Worm (Caenorhabditis elegans) whole organism, L1 larva: ENCODE results near the gene nhr-154.
A peak's percentile ranks its signal among the peaks of the same experiment; 100 is the strongest.

Experiments
- C16A3.4 ChIP-seq: fragments of 150-350 bp; optimal IDR thresholded peaks from 2 replicates; lab custom pipeline; 2014; ENCODE audit warnings: missing biosample characterization, missing genetic modification characterization
- Y116A8C.19 ChIP-seq: sonication (generic microtip); optimal IDR thresholded peaks from 2 replicates; lab custom pipeline; 2016; ENCODE audit warnings: missing compliant biosample characterization, missing genetic modification characterization, borderline replicate concordance
- blmp-1 ChIP-seq: fragments of 150-350 bp; optimal IDR thresholded peaks from 2 replicates; lab custom pipeline; 2014; ENCODE audit warnings: missing biosample characterization, missing genetic modification characterization
- ceh-82 ChIP-seq, 3 experiments: fragments of 150-350 bp in 1 of 3; sonication (generic microtip) in 2 of 3; optimal IDR thresholded peaks; 2 replicates each; lab custom pipeline; 2014 to 2017; ENCODE audit warnings: missing biosample characterization in 3 of 3, missing genetic modification characterization in 3 of 3
- ceh-90 ChIP-seq: sonication (generic microtip); optimal IDR thresholded peaks from 2 replicates; lab custom pipeline; 2016; ENCODE audit warnings: missing genetic modification characterization, missing compliant biosample characterization
- efl-1 ChIP-seq, 4 experiments: fragments of 150-350 bp; optimal IDR thresholded peaks in 3 of 4; peaks in 1 of 4; 1 replicate in 1 of 4; 2 replicates in 3 of 4; lab custom pipeline; 2014; ENCODE audit warnings: missing biosample characterization in 2 of 4, missing genetic modification characterization in 2 of 4, missing genetic modification reagents in 2 of 4
- egl-13 ChIP-seq: sonication (generic microtip); optimal IDR thresholded peaks from 2 replicates; lab custom pipeline; 2016; ENCODE audit warnings: missing genotype, missing genetic modification reagents, missing genetic modification characterization, missing compliant biosample characterization
- egl-27 ChIP-seq, 2 experiments: fragments of 150-350 bp in 1 of 2; sonication (generic microtip); optimal IDR thresholded peaks; 3 replicates each; lab custom pipeline; 2017 to 2018; ENCODE audit warnings: missing biosample characterization in 2 of 2, missing genetic modification characterization in 2 of 2, missing genetic modification reagents in 2 of 2
- elt-3 ChIP-seq, 6 experiments: fragments of 150-350 bp in 1 of 6; sonication (generic microtip); optimal IDR thresholded peaks; 2 replicates each; lab custom pipeline; 2017 to 2018; ENCODE audit warnings: missing biosample characterization in 6 of 6, missing genetic modification characterization in 6 of 6, inconsistent platforms in 1 of 6
- fkh-10 ChIP-seq: sonication (generic microtip); optimal IDR thresholded peaks from 2 replicates; lab custom pipeline; 2017; ENCODE audit warnings: missing biosample characterization, missing genetic modification reagents, missing genetic modification characterization
- fkh-8 ChIP-seq: sonication (generic microtip); optimal IDR thresholded peaks from 2 replicates; lab custom pipeline; 2016; ENCODE audit warnings: mild to moderate bottlenecking, missing genetic modification characterization, missing compliant biosample characterization
- fos-1 ChIP-seq: fragments of 150-350 bp; optimal IDR thresholded peaks from 2 replicates; lab custom pipeline; 2014; ENCODE audit warnings: missing biosample characterization, missing genetic modification characterization
- isw-1 ChIP-seq: fragments of 200-800 bp; sonication (Bioruptor generic); IDR thresholded peaks from 2 replicates; pipeline ENCODE4 v1.3.6; 2022; ENCODE audit warnings: missing genetic modification characterization, missing compliant biosample characterization
- jun-1 ChIP-seq: fragments of 150-350 bp; optimal IDR thresholded peaks from 2 replicates; lab custom pipeline; 2014; ENCODE audit warnings: missing biosample characterization, missing genetic modification reagents, missing genetic modification characterization
- lin-14 ChIP-seq: fragments of 200-800 bp; sonication (Bioruptor generic); optimal IDR thresholded peaks from 2 replicates; lab custom pipeline; 2018; ENCODE audit warnings: mild to moderate bottlenecking, missing genetic modification characterization, moderate library complexity, missing compliant biosample characterization
- lin-35 ChIP-seq, 2 experiments: fragments of 150-350 bp; optimal IDR thresholded peaks; 2 replicates each; lab custom pipeline; 2014; ENCODE audit warnings: missing biosample characterization in 2 of 2, missing genetic modification characterization in 2 of 2, missing genetic modification reagents in 2 of 2
- lin-39 ChIP-seq: fragments of 150-350 bp; optimal IDR thresholded peaks from 2 replicates; lab custom pipeline; 2014; ENCODE audit warnings: missing biosample characterization, missing genetic modification reagents, missing genetic modification characterization
- lir-3 ChIP-seq: sonication (generic microtip); optimal IDR thresholded peaks from 2 replicates; lab custom pipeline; 2016; ENCODE audit warnings: mild to moderate bottlenecking, missing genetic modification characterization, moderate library complexity, missing compliant biosample characterization; ENCODE audit not compliant: poor library complexity
- lsy-2 ChIP-seq, 2 experiments: fragments of 150-350 bp; optimal IDR thresholded peaks; 2 replicates each; lab custom pipeline; 2014; ENCODE audit warnings: missing biosample characterization in 2 of 2, missing genetic modification characterization in 2 of 2
- mab-9 ChIP-seq: fragments of 200-800 bp; sonication (Bioruptor generic); IDR thresholded peaks from 2 replicates; pipeline ENCODE4 v1.3.6; 2022; ENCODE audit warnings: missing genetic modification reagents, missing genetic modification characterization, missing compliant biosample characterization
- mdl-1 ChIP-seq, 2 experiments: fragments of 150-350 bp; optimal IDR thresholded peaks; 2 replicates each; lab custom pipeline; 2014 to 2017; ENCODE audit warnings: missing biosample characterization in 2 of 2, missing genetic modification characterization in 2 of 2, inconsistent platforms in 1 of 2
- mef-2 ChIP-seq: fragments of 150-350 bp; optimal IDR thresholded peaks from 2 replicates; lab custom pipeline; 2014; ENCODE audit warnings: missing biosample characterization, missing genetic modification characterization
- nhr-19 ChIP-seq: fragments of 200-800 bp; sonication (Bioruptor generic); conservative IDR thresholded peaks from 2 replicates; pipeline ENCODE4 v1.3.6; 2022; ENCODE audit warnings: missing genetic modification characterization, missing compliant biosample characterization
- nhr-20 ChIP-seq: sonication (generic microtip); optimal IDR thresholded peaks from 2 replicates; lab custom pipeline; 2016; ENCODE audit warnings: mild to moderate bottlenecking, missing genetic modification characterization, missing compliant biosample characterization
- nhr-237 ChIP-seq: fragments of 150-350 bp; optimal IDR thresholded peaks from 2 replicates; lab custom pipeline; 2014; ENCODE audit warnings: missing biosample characterization, missing genetic modification characterization
- nhr-47 ChIP-seq: sonication (generic microtip); optimal IDR thresholded peaks from 2 replicates; lab custom pipeline; 2016; ENCODE audit warnings: mild to moderate bottlenecking, missing genetic modification characterization, moderate library complexity, missing compliant biosample characterization
- nhr-85 ChIP-seq: sonication (generic microtip); peaks from one replicate; lab custom pipeline; 2016; ENCODE audit warnings: missing genetic modification characterization, inconsistent platforms, missing compliant biosample characterization
- nhr-90 ChIP-seq: sonication (generic microtip); optimal IDR thresholded peaks from 2 replicates; lab custom pipeline; 2016; ENCODE audit warnings: mild to moderate bottlenecking, missing genetic modification characterization, missing compliant biosample characterization; ENCODE audit not compliant: poor library complexity
- pqm-1 ChIP-seq: sonication (generic microtip); optimal IDR thresholded peaks from 3 replicates; lab custom pipeline; 2017; ENCODE audit warnings: missing biosample characterization, missing genetic modification characterization
- skn-1 ChIP-seq: fragments of 150-350 bp; optimal IDR thresholded peaks from 2 replicates; lab custom pipeline; 2014; ENCODE audit warnings: missing biosample characterization, missing genetic modification characterization
- snu-23 ChIP-seq: sonication (generic microtip); optimal IDR thresholded peaks from 2 replicates; lab custom pipeline; 2016; ENCODE audit warnings: missing genetic modification characterization, missing compliant biosample characterization
- sox-4 ChIP-seq: sonication (generic microtip); optimal IDR thresholded peaks from 2 replicates; lab custom pipeline; 2016; ENCODE audit warnings: missing genetic modification characterization, missing compliant biosample characterization
- swsn-7 ChIP-seq: sonication (generic microtip); optimal IDR thresholded peaks from 2 replicates; lab custom pipeline; 2016; ENCODE audit warnings: missing genetic modification characterization, missing compliant biosample characterization
- tbx-2 ChIP-seq: sonication (generic microtip); optimal IDR thresholded peaks from 2 replicates; lab custom pipeline; 2016; ENCODE audit warnings: missing genetic modification characterization, missing compliant biosample characterization
- tlp-1 ChIP-seq: fragments of 150-350 bp; optimal IDR thresholded peaks from 2 replicates; lab custom pipeline; 2014; ENCODE audit warnings: missing biosample characterization, missing genetic modification characterization
- unc-62 ChIP-seq: fragments of 150-350 bp; optimal IDR thresholded peaks from 2 replicates; lab custom pipeline; 2014; ENCODE audit warnings: missing biosample characterization, missing genetic modification reagents, missing genetic modification characterization
- unc-86 ChIP-seq: sonication (generic microtip); optimal IDR thresholded peaks from 2 replicates; lab custom pipeline; 2016; ENCODE audit warnings: missing genetic modification characterization, missing compliant biosample characterization
- unc-98 ChIP-seq: fragments of 200-800 bp; sonication (Bioruptor generic); IDR thresholded peaks from 2 replicates; pipeline ENCODE4 v1.3.6; 2022; ENCODE audit warnings: missing genetic modification characterization, missing compliant biosample characterization
- xbp-1 ChIP-seq: sonication (generic microtip); optimal IDR thresholded peaks from 2 replicates; lab custom pipeline; 2016; ENCODE audit warnings: missing genetic modification characterization, missing compliant biosample characterization
- ztf-11 ChIP-seq, 2 experiments: sonication (generic microtip); optimal IDR thresholded peaks; 2 replicates each; lab custom pipeline; 2016 to 2017; ENCODE audit warnings: missing genetic modification characterization in 2 of 2, missing biosample characterization in 1 of 2, missing compliant biosample characterization in 1 of 2

The nhr-154 gene

DNA sequence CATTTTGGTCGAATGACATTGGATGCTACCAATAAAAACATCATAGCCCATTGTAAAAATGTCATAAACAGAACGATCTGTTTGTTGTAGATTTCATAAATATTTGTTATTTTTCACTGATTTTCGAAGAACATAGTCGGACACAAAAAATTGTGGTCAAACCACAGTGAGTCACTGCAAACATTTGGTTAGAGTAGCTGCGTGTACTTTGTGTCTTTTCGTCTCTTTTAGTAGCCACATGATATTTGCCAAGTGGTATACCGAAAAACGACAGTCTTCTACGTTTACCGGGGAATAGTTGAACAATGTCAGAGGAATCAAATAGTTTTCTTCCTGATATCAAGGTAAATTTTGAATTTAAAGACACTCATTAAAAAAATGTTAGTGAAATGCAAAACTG, 9.3 kb upstream of the nhr-154 start, which contains the start of gene nhr-206 (continued):
- no peak for TF ChIP-seq egl-13 (tag; lab: Kevin White, UChicago)

- TF ChIP-seq blmp-1 (tag; lab: Kevin White, UChicago) (peak; percentile 16), snu-23 (peak; percentile 2), mef-2 (tag; lab: Kevin White, UChicago) (no peak), nhr-20 (peak; percentile 50)
These were observed 7.1 kb upstream of the nhr-154 start, which contains the start of gene nhr-208 for ce11 chrV:12094030-12094429. TSS of gene nhr-208 (plus strand) at chrV:12094317.

DNA sequence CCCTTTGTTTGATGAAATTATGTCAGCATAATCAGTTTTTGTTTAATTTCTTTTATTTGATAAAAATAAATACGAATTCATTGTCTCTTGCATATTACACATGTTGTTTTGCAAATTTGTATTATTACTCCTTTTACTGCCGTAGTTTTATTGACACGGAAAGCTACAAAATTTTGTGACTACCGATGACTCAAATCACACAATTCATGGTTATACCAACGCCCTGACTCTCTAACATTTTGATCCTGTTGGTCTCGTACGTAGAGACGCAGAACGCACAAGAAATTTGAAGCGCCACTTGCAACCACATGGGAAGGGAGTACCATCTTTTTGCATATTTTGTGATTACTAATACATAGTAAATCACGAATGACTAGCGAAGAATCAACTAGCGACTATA, 5.2 kb upstream of the nhr-154 start, which contains the start of gene nhr-207:
nhr-207 (plus strand) TSS at position 282 of the 400 bp plus-strand sequence.
- no peak for TF ChIP-seq mab-9
- peak; percentile 34 for TF ChIP-seq skn-1 (tag; lab: Kevin White, UChicago)
- TF ChIP-seq ceh-90 (tag; lab: Kevin White, UChicago), result no peak
- TF ChIP-seq isw-1 (GFP tag; lab: Robert Waterston, UW), result no peak
- TF ChIP-seq lin-35 (GFP tag; optimal IDR thresholded peaks at IDR 0.05; lab: Kevin White, UChicago), result no peak
- peak; percentile 49 for TF ChIP-seq jun-1 (tag; lab: Kevin White, UChicago)
- no peak for TF ChIP-seq unc-98 (GFP tag; lab: Robert Waterston, UW)
- no peak for TF ChIP-seq nhr-19 (GFP tag; lab: Robert Waterston, UW)
- TF ChIP-seq mef-2 (tag; lab: Kevin White, UChicago), result no peak
- TF ChIP-seq sox-4 (tag; lab: Kevin White, UChicago), result no peak
- peak in 1 of 2 experiments; percentile 5 for TF ChIP-seq lsy-2 (tag; optimal IDR thresholded peaks at IDR 0.05; lab: Kevin White, UChicago)
- peak in 1 of 2 experiments; percentile 35 for TF ChIP-seq mdl-1 (tag; optimal IDR thresholded peaks at IDR 0.05; lab: Kevin White, UChicago)
- TF ChIP-seq C16A3.4 (tag; lab: Kevin White, UChicago), result peak; percentile 17
- TF ChIP-seq nhr-20, result peak; percentile 23
- TF ChIP-seq lin-14 (GFP tag; lab: Kevin White, UChicago), result peak; percentile 48
- TF ChIP-seq snu-23, result peak; percentile 6

DNA sequence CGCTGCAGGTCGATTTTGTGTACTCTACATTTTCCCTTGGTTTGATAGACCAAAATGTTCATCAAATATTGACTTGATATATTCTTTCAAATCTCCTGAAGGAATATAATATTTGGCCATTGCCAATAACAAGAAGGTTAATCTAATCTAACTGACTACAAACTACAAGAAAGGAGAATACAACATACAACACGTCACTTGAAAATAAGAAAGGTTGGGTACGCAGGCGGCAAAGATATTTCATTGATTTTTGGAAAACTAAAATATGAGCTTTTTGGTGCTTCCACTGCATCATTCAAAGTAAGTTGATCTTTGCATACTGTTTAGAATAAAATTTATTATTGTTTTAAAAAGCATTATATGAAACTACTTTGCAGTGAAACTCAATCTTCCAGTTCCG, 3.0 kb upstream of the nhr-154 start, which contains the start of gene nhr-209:
nhr-209 (plus strand) TSS at position 27 of the 400 bp plus-strand sequence.
- TF ChIP-seq fkh-8 (no peak), nhr-47 (tag; lab: Kevin White, UChicago) (no peak), nhr-20 (peak; percentile 25), ceh-82 (tag; optimal IDR thresholded peaks at IDR 0.05; lab: Kevin White, UChicago) (no peak), elt-3 (tag; optimal IDR thresholded peaks at IDR 0.05; lab: Kevin White, UChicago) (peak in 1 of 6 experiments; percentile 26), egl-13 (tag; lab: Kevin White, UChicago) (no peak), tbx-2 (tag; lab: Kevin White, UChicago) (no peak), lin-39 (no peak), egl-27 (tag; optimal IDR thresholded peaks at IDR 0.05; lab: Kevin White, UChicago) (no peak), nhr-85 (tag; lab: Kevin White, UChicago) (peak; percentile 0), lir-3 (tag; lab: Kevin White, UChicago) (no peak), unc-62 (no peak), unc-86 (tag; lab: Kevin White, UChicago) (no peak), Y116A8C.19 (tag; lab: Kevin White, UChicago) (no peak), nhr-90 (tag; lab: Kevin White, UChicago) (no peak), pqm-1 (no peak), swsn-7 (tag; lab: Kevin White, UChicago) (no peak), fos-1 (tag; lab: Kevin White, UChicago) (no peak), efl-1 (optimal IDR thresholded peaks at IDR 0.05; lab: Kevin White, UChicago) (no peak), efl-1 (GFP tag; optimal IDR thresholded peaks at IDR 0.05 in 1 of 2; lab: Kevin White, UChicago) (peak in 1 of 2 experiments; percentile 86), skn-1 (tag; lab: Kevin White, UChicago) (no peak), fkh-10 (GFP tag; lab: Kevin White, UChicago) (no peak), xbp-1 (tag; lab: Kevin White, UChicago) (no peak), nhr-19 (GFP tag; lab: Robert Waterston, UW) (no peak), nhr-237 (tag; lab: Kevin White, UChicago) (no peak), mdl-1 (tag; optimal IDR thresholded peaks at IDR 0.05; lab: Kevin White, UChicago) (no peak), ceh-90 (tag; lab: Kevin White, UChicago) (no peak), snu-23 (no peak), unc-98 (GFP tag; lab: Robert Waterston, UW) (no peak), blmp-1 (tag; lab: Kevin White, UChicago) (no peak), ztf-11 (tag; optimal IDR thresholded peaks at IDR 0.05; lab: Kevin White, UChicago) (no peak), tlp-1 (tag; lab: Kevin White, UChicago) (no peak)
